Worm (Caenorhabditis elegans) whole organism, young adult: ENCODE measurements around the gene clec-45.

ENCODE experiments used
- B0336.3 ChIP-seq: fragments of 200-800 bp; sonication (Bioruptor generic); IDR thresholded peaks from 2 replicates; pipeline ENCODE4 v1.3.6; 2022; ENCODE audit warnings: missing genetic modification characterization, missing compliant biosample characterization
- C06A6.2 ChIP-seq: fragments of 200-800 bp; sonication (Bioruptor generic); conservative IDR thresholded peaks from 2 replicates; pipeline ENCODE4 v1.3.6; 2022; ENCODE audit warnings: missing genetic modification characterization, missing compliant biosample characterization
- F55B11.4 ChIP-seq: sonication (generic microtip); optimal IDR thresholded peaks from 2 replicates; lab custom pipeline; 2016; ENCODE audit warnings: missing compliant biosample characterization, missing genetic modification characterization, borderline replicate concordance; ENCODE audit not compliant: insufficient read depth
- F57C9.4 ChIP-seq: sonication (generic microtip); optimal IDR thresholded peaks from 2 replicates; lab custom pipeline; 2017; ENCODE audit warnings: mild to moderate bottlenecking, missing genetic modification characterization, missing compliant biosample characterization
- T07F8.4 ChIP-seq: sonication (generic microtip); optimal IDR thresholded peaks from 2 replicates; lab custom pipeline; 2016; ENCODE audit warnings: mild to moderate bottlenecking, missing genetic modification characterization, moderate library complexity, missing compliant biosample characterization
- Y53F4B.3 ChIP-seq: fragments of 200-800 bp; sonication (Bioruptor generic); IDR thresholded peaks from 2 replicates; pipeline ENCODE4 v1.3.6; 2022; ENCODE audit warnings: missing genetic modification reagents, missing genetic modification characterization, missing compliant biosample characterization
- Y56A3A.18 ChIP-seq: fragments of 200-800 bp; sonication (Bioruptor generic); IDR thresholded peaks from 2 replicates; pipeline ENCODE4 v1.3.6; 2022; ENCODE audit warnings: missing genetic modification reagents, missing genetic modification characterization, missing compliant biosample characterization
- akir-1 ChIP-seq: fragments of 200-800 bp; sonication (Bioruptor generic); optimal IDR thresholded peaks from 2 replicates; lab custom pipeline; 2018; ENCODE audit warnings: mild to moderate bottlenecking, missing genetic modification characterization, moderate library complexity, missing compliant biosample characterization
- atf-7 ChIP-seq: sonication (generic microtip); optimal IDR thresholded peaks from 2 replicates; lab custom pipeline; 2017; ENCODE audit warnings: mild to moderate bottlenecking, missing genetic modification characterization, missing compliant biosample characterization
- athp-1 ChIP-seq: sonication (generic microtip); optimal IDR thresholded peaks from 2 replicates; lab custom pipeline; 2017; ENCODE audit warnings: mild to moderate bottlenecking, missing genetic modification characterization, missing compliant biosample characterization
- attf-5 ChIP-seq: fragments of 200-800 bp; sonication (Bioruptor generic); optimal IDR thresholded peaks from 2 replicates; lab custom pipeline; 2018; ENCODE audit warnings: mild to moderate bottlenecking, missing genetic modification characterization, missing compliant biosample characterization
- ccch-3 ChIP-seq: fragments of 200-800 bp; sonication (Bioruptor generic); optimal IDR thresholded peaks from 2 replicates; lab custom pipeline; 2018; ENCODE audit warnings: mild to moderate bottlenecking, missing genetic modification characterization, missing compliant biosample characterization
- cebp-1 ChIP-seq, 2 experiments: fragments of 200-800 bp in 1 of 2; sonication (Bioruptor generic) in 1 of 2; sonication (generic microtip) in 1 of 2; IDR thresholded peaks in 1 of 2; optimal IDR thresholded peaks in 1 of 2; 2 replicates each; pipeline versions ENCODE4 v1.3.6 to Lab custom; 2017 to 2022; ENCODE audit warnings: missing compliant biosample characterization in 2 of 2, missing genetic modification characterization in 2 of 2, mild to moderate bottlenecking in 1 of 2, missing genetic modification reagents in 1 of 2, moderate library complexity in 1 of 2
- cebp-2 ChIP-seq: fragments of 200-800 bp; sonication (Bioruptor generic); IDR thresholded peaks from 2 replicates; pipeline ENCODE4 v1.3.6; 2022; ENCODE audit warnings: missing genetic modification characterization, missing compliant biosample characterization
- ceh-100 ChIP-seq: fragments of 200-800 bp; sonication (Bioruptor generic); IDR thresholded peaks from 2 replicates; pipeline ENCODE4 v1.3.6; 2022; ENCODE audit warnings: missing genetic modification reagents, missing genetic modification characterization, missing compliant biosample characterization
- chd-7 ChIP-seq: sonication (generic microtip); optimal IDR thresholded peaks from 2 replicates; lab custom pipeline; 2016; ENCODE audit warnings: mild to moderate bottlenecking, missing genetic modification characterization, moderate library complexity, missing compliant biosample characterization
- die-1 ChIP-seq: sonication (generic microtip); optimal IDR thresholded peaks from 2 replicates; lab custom pipeline; 2016; ENCODE audit warnings: missing genotype, mild to moderate bottlenecking, missing genetic modification characterization, missing compliant biosample characterization
- ekl-4 ChIP-seq: fragments of 200-800 bp; sonication (Bioruptor generic); IDR thresholded peaks from 2 replicates; pipeline ENCODE4 v1.3.6; 2022; ENCODE audit warnings: missing genetic modification reagents, missing genetic modification characterization, missing compliant biosample characterization
- fkh-3 ChIP-seq: sonication (generic microtip); optimal IDR thresholded peaks from 2 replicates; lab custom pipeline; 2016; ENCODE audit warnings: mild to moderate bottlenecking, missing genetic modification characterization, missing compliant biosample characterization
- gei-17 ChIP-seq: fragments of 200-800 bp; sonication (Bioruptor generic); optimal IDR thresholded peaks from 2 replicates; lab custom pipeline; 2018; ENCODE audit warnings: mild to moderate bottlenecking, missing genetic modification characterization, missing compliant biosample characterization
- hmg-1.2 ChIP-seq: fragments of 200-800 bp; sonication (Bioruptor generic); IDR thresholded peaks from 2 replicates; pipeline ENCODE4 v1.3.6; 2022; ENCODE audit warnings: missing genetic modification reagents, missing genetic modification characterization, missing compliant biosample characterization
- hmg-20 ChIP-seq: fragments of 200-800 bp; sonication (Bioruptor generic); IDR thresholded peaks from 2 replicates; pipeline ENCODE4 v1.3.6; 2022; ENCODE audit warnings: missing genetic modification reagents, missing genetic modification characterization, missing compliant biosample characterization
- hrde-1 ChIP-seq: sonication (generic microtip); optimal IDR thresholded peaks from 2 replicates; lab custom pipeline; 2016; ENCODE audit warnings: missing genetic modification characterization, mild to moderate bottlenecking, missing compliant biosample characterization, moderate library complexity, missing genotype, missing genetic modification reagents, borderline replicate concordance
- lag-1 ChIP-seq: fragments of 200-800 bp; sonication (Bioruptor generic); IDR thresholded peaks from 2 replicates; pipeline ENCODE4 v1.3.6; 2022; ENCODE audit warnings: missing genetic modification reagents, missing genetic modification characterization, missing compliant biosample characterization
- let-607 ChIP-seq, 2 experiments: fragments of 200-800 bp in 1 of 2; sonication (Bioruptor generic) in 1 of 2; sonication (generic microtip) in 1 of 2; optimal IDR thresholded peaks; 2 replicates each; lab custom pipeline; 2016 to 2018; ENCODE audit warnings: mild to moderate bottlenecking in 2 of 2, missing compliant biosample characterization in 2 of 2, missing genetic modification characterization in 2 of 2, moderate library complexity in 2 of 2, missing genotype in 1 of 2
- lin-26 ChIP-seq: fragments of 200-800 bp; sonication (Bioruptor generic); IDR thresholded peaks from 2 replicates; pipeline ENCODE4 v1.3.6; 2022; ENCODE audit warnings: missing genetic modification reagents, missing genetic modification characterization, missing compliant biosample characterization
- lin-35 ChIP-seq, 3 experiments: fragments of 150-350 bp in 2 of 3; sonication (generic microtip) in 1 of 3; optimal IDR thresholded peaks; 2 replicates each; lab custom pipeline; 2014 to 2018; ENCODE audit warnings: missing biosample characterization in 3 of 3, missing genetic modification characterization in 3 of 3, missing genetic modification reagents in 3 of 3
- lin-40 ChIP-seq: sonication (generic microtip); optimal IDR thresholded peaks from 2 replicates; lab custom pipeline; 2016; ENCODE audit warnings: missing genetic modification characterization, mild to moderate bottlenecking, missing compliant biosample characterization, missing genotype, missing genetic modification reagents
- lir-1 ChIP-seq: fragments of 200-800 bp; sonication (Bioruptor generic); conservative IDR thresholded peaks from 2 replicates; pipeline ENCODE4 v1.3.6; 2022; ENCODE audit warnings: missing genetic modification reagents, missing genetic modification characterization, missing compliant biosample characterization
- madf-10 ChIP-seq: sonication (generic microtip); optimal IDR thresholded peaks from 2 replicates; lab custom pipeline; 2016; ENCODE audit warnings: mild to moderate bottlenecking, missing genetic modification characterization, missing compliant biosample characterization
- mel-28 ChIP-seq: sonication (generic microtip); optimal IDR thresholded peaks from 2 replicates; lab custom pipeline; 2016; ENCODE audit warnings: borderline replicate concordance, mild to moderate bottlenecking, missing genetic modification characterization, missing compliant biosample characterization
- nfya-2 ChIP-seq: fragments of 200-800 bp; sonication (Bioruptor generic); IDR thresholded peaks from 2 replicates; pipeline ENCODE4 v1.3.6; 2022; ENCODE audit warnings: missing genetic modification reagents, missing genetic modification characterization, missing compliant biosample characterization
- nhr-179 ChIP-seq: sonication (generic microtip); optimal IDR thresholded peaks from 2 replicates; lab custom pipeline; 2016; ENCODE audit warnings: mild to moderate bottlenecking, missing genetic modification characterization, missing compliant biosample characterization
- pbrm-1 ChIP-seq: fragments of 200-800 bp; sonication (Bioruptor generic); IDR thresholded peaks from 2 replicates; pipeline ENCODE4 v1.3.6; 2022; ENCODE audit warnings: missing genetic modification reagents, missing genetic modification characterization, missing compliant biosample characterization
- repo-1 ChIP-seq: sonication (generic microtip); optimal IDR thresholded peaks from 2 replicates; lab custom pipeline; 2017; ENCODE audit warnings: mild to moderate bottlenecking, missing genetic modification characterization, missing compliant biosample characterization
- xnd-1 ChIP-seq: sonication (generic microtip); optimal IDR thresholded peaks from 2 replicates; lab custom pipeline; 2016; ENCODE audit warnings: missing genotype, missing genetic modification reagents, missing genetic modification characterization, missing compliant biosample characterization
- ztf-22 ChIP-seq: fragments of 200-800 bp; sonication (Bioruptor generic); optimal IDR thresholded peaks from 2 replicates; lab custom pipeline; 2018; ENCODE audit warnings: mild to moderate bottlenecking, missing genetic modification characterization, moderate library complexity, missing compliant biosample characterization
- ztf-26 ChIP-seq: sonication (generic microtip); optimal IDR thresholded peaks from 2 replicates; lab custom pipeline; 2017; ENCODE audit warnings: missing genetic modification characterization, missing compliant biosample characterization

clec-45 gene

ce11 chrV:7629504-7629903 is 8.4 kb upstream of the clec-45 start, which contains the start of gene srd-30:
Gene srd-30, plus strand, starts transcription at chrV:7629804.
- no peak for TF ChIP-seq let-607 (tag; optimal IDR thresholded peaks at IDR 0.05; lab: Kevin White, UChicago)
- TF ChIP-seq nfya-2: no peak
- no peak for TF ChIP-seq hrde-1 (tag; lab: Kevin White, UChicago)
- TF ChIP-seq ceh-100 (GFP tag; lab: Robert Waterston, UW): no peak
- no peak for TF ChIP-seq C06A6.2
- no peak for TF ChIP-seq F55B11.4 (tag; lab: Kevin White, UChicago)
- no peak for TF ChIP-seq athp-1
- TF ChIP-seq lir-1 (GFP tag; lab: Robert Waterston, UW): no peak
- no peak for TF ChIP-seq nhr-179 (tag; lab: Kevin White, UChicago)
- no peak for TF ChIP-seq atf-7 (tag; lab: Kevin White, UChicago)
- no peak for TF ChIP-seq pbrm-1 (GFP tag; lab: Robert Waterston, UW)
- TF ChIP-seq ztf-22: no peak
- no peak for TF ChIP-seq hmg-1.2
- no peak for TF ChIP-seq Y56A3A.18 (GFP tag; lab: Robert Waterston, UW)
- TF ChIP-seq die-1 (tag; lab: Kevin White, UChicago): no peak
- TF ChIP-seq lin-26: no peak
- no peak for TF ChIP-seq lin-40 (tag; lab: Kevin White, UChicago)
- no peak for TF ChIP-seq madf-10 (tag; lab: Kevin White, UChicago)
- TF ChIP-seq fkh-3 (tag; lab: Kevin White, UChicago): no peak

ce11 chrV:7631732-7632131 is 6.2 kb upstream of the clec-45 start, which contains the start of gene srd-25:
Gene srd-25, plus strand, starts transcription at chrV:7632032.
- no peak for TF ChIP-seq gei-17 (GFP tag; lab: Kevin White, UChicago)
- no peak for TF ChIP-seq F57C9.4 (tag; lab: Kevin White, UChicago)
- no peak for TF ChIP-seq lin-35 (GFP tag; optimal IDR thresholded peaks at IDR 0.05; lab: Kevin White, UChicago)
- TF ChIP-seq hmg-20 (GFP tag; lab: Robert Waterston, UW): no peak
- TF ChIP-seq B0336.3 (GFP tag; lab: Robert Waterston, UW): no peak
- TF ChIP-seq cebp-2 (GFP tag; lab: Robert Waterston, UW): no peak
- no peak for TF ChIP-seq akir-1 (GFP tag; lab: Kevin White, UChicago)
- TF ChIP-seq mel-28 (tag; lab: Kevin White, UChicago): no peak
- no peak for TF ChIP-seq attf-5 (GFP tag; lab: Kevin White, UChicago)
- TF ChIP-seq, all 124 proteins: peak for 0

- TF ChIP-seq fkh-3 (tag; lab: Kevin White, UChicago): no peak
- no peak for TF ChIP-seq cebp-1 (GFP tag; IDR thresholded peaks at IDR 0.05; lab: Robert Waterston, UW)
- no peak for TF ChIP-seq cebp-1 (tag; optimal IDR thresholded peaks at IDR 0.05; lab: Kevin White, UChicago)
- TF ChIP-seq T07F8.4 (tag; lab: Kevin White, UChicago): no peak
- TF ChIP-seq lag-1 (GFP tag; lab: Robert Waterston, UW): no peak
- TF ChIP-seq mel-28 (tag; lab: Kevin White, UChicago): no peak
- no peak for TF ChIP-seq akir-1 (GFP tag; lab: Kevin White, UChicago)
- no peak for TF ChIP-seq Y53F4B.3 (GFP tag; lab: Robert Waterston, UW)
- no peak for TF ChIP-seq ccch-3 (GFP tag; lab: Kevin White, UChicago)
- no peak for TF ChIP-seq ekl-4 (GFP tag; lab: Robert Waterston, UW)
- no peak for TF ChIP-seq xnd-1 (tag; lab: Kevin White, UChicago)
- no peak for TF ChIP-seq chd-7 (tag; lab: Kevin White, UChicago)
- no peak for TF ChIP-seq repo-1 (tag; lab: Kevin White, UChicago)
- no peak for TF ChIP-seq ztf-26 (tag; lab: Kevin White, UChicago)
Observed at ce11 chrV:7634657-7635056, 3.2 kb upstream of the clec-45 start, which contains the start of gene srd-31. Gene srd-31, minus strand, starts transcription at chrV:7634757.
